Worm (Caenorhabditis elegans) whole organism, mixed stage, embryonic: ENCODE measurements around the gene fkb-4.

Source experiments
- M03D4.4 ChIP-seq: sonication (generic microtip); optimal IDR thresholded peaks from 2 replicates; lab custom pipeline; 2017; ENCODE audit warnings: mild to moderate bottlenecking, missing genetic modification characterization, missing compliant biosample characterization
- ham-2 ChIP-seq: fragments of 200-800 bp; sonication (Bioruptor generic); optimal IDR thresholded peaks from 2 replicates; lab custom pipeline; 2018; ENCODE audit warnings: mild to moderate bottlenecking, missing genetic modification characterization, missing compliant biosample characterization
- nhr-2 ChIP-seq: fragments of 150-350 bp; optimal IDR thresholded peaks from 2 replicates; lab custom pipeline; 2014; ENCODE audit warnings: missing biosample characterization, missing genetic modification characterization
- nhr-237 ChIP-seq: fragments of 150-350 bp; optimal IDR thresholded peaks from 2 replicates; lab custom pipeline; 2014; ENCODE audit warnings: missing biosample characterization, missing genetic modification characterization
- nhr-28 ChIP-seq: fragments of 150-350 bp; optimal IDR thresholded peaks from 2 replicates; lab custom pipeline; 2014; ENCODE audit warnings: missing biosample characterization, missing genetic modification characterization
- sptf-1 ChIP-seq: sonication (generic microtip); optimal IDR thresholded peaks from 2 replicates; lab custom pipeline; 2017; ENCODE audit warnings: mild to moderate bottlenecking, missing genetic modification characterization, moderate library complexity, missing compliant biosample characterization
- unc-62 ChIP-seq: fragments of 150-350 bp; optimal IDR thresholded peaks from 2 replicates; lab custom pipeline; 2014; ENCODE audit warnings: missing biosample characterization, missing genetic modification reagents, missing genetic modification characterization
- zip-8 ChIP-seq: fragments of 150-350 bp; optimal IDR thresholded peaks from 2 replicates; lab custom pipeline; 2014; ENCODE audit warnings: missing biosample characterization, missing genetic modification characterization
- ztf-11 ChIP-seq: fragments of 150-350 bp; optimal IDR thresholded peaks from 2 replicates; lab custom pipeline; 2014; ENCODE audit warnings: missing biosample characterization, missing genetic modification characterization

Gene fkb-4

DNA sequence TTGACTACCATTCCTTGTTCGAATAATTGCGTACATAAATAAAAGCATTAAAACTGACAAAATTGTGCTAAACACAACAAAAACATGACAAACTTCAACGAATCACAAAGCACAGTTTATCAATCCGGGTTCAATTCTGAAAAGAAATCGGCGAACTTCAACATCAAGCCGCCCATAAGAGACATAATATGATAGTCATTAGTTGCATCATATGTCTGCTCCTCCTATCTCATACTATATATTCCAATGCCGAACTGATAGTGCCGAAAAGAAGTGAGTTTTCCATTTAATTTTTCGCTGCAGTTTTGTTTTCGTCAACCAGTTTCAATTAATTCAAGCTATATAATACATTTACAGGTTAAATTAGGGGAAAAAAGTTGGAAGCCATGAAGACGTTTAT is 45.2 kb downstream of the fkb-4 start, which contains the start of gene hrg-7:
TSS of gene hrg-7 (plus strand) at position 358 of the 400 bp plus-strand sequence.
- TF ChIP-seq nhr-28 (tag; lab: Kevin White, UChicago) (no peak), M03D4.4 (tag; lab: Kevin White, UChicago) (no peak), zip-8 (tag; lab: Kevin White, UChicago) (no peak), ztf-11 (tag; lab: Kevin White, UChicago) (no peak), nhr-237 (tag; lab: Kevin White, UChicago) (no peak)
- TF ChIP-seq, all 35 proteins: peak for 0

DNA sequence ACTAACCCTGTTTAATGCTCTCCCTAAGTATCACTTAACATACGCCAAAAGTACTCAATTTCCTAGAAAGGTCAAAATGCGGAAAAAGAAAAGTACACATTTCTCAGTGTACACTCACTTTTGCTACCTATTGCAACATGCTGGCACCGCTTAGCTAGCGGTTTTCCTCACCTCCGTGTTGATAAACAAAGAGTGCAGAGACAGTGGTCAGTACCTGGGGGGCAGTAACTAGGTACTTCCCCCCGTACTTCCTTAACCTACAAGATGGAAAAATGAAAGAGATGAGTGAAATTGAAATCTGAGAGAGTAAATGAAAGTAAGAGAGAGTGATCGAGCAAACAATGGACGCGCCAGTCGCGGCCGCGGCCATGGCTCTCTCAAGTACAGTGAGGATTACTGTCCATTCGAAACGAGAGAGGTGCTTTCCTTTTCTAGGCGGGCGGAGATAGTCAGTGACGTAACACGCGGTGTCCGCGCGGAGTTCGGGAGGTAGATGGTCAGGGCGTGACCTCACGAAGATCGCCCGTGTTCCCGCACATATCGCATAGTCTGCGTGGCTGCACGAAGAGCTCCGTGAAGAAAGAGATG is 50.7 kb downstream of the fkb-4 start, which contains the start of gene cky-1:
TSS of gene cky-1 (plus strand) at position 538 of the 588 bp plus-strand sequence.
- TF ChIP-seq nhr-2 (tag; lab: Kevin White, UChicago) (no peak), unc-62 (GFP tag; lab: Kevin White, UChicago) (no peak), zip-8 (tag; lab: Kevin White, UChicago) (peak; percentile 32), ham-2 (GFP tag; lab: Kevin White, UChicago) (peak; percentile 26), sptf-1 (tag; lab: Kevin White, UChicago) (no peak)
